Worm (Caenorhabditis elegans) whole organism, L2 larva: ENCODE results near the gene ZC449.1.

Source experiments
- R02D3.7 ChIP-seq: fragments of 150-350 bp; optimal IDR thresholded peaks from 2 replicates; lab custom pipeline; 2014; ENCODE audit warnings: missing biosample characterization, missing genetic modification characterization
- fos-1 ChIP-seq: fragments of 150-350 bp; optimal IDR thresholded peaks from 2 replicates; lab custom pipeline; 2014; ENCODE audit warnings: missing biosample characterization, missing genetic modification characterization
- nhr-237 ChIP-seq: fragments of 150-350 bp; optimal IDR thresholded peaks from 2 replicates; lab custom pipeline; 2014; ENCODE audit warnings: missing biosample characterization, missing genetic modification characterization
- snpc-4 ChIP-seq: fragments of 150-350 bp; optimal IDR thresholded peaks from 2 replicates; lab custom pipeline; 2014; ENCODE audit warnings: missing biosample characterization, missing genetic modification characterization

DNA sequence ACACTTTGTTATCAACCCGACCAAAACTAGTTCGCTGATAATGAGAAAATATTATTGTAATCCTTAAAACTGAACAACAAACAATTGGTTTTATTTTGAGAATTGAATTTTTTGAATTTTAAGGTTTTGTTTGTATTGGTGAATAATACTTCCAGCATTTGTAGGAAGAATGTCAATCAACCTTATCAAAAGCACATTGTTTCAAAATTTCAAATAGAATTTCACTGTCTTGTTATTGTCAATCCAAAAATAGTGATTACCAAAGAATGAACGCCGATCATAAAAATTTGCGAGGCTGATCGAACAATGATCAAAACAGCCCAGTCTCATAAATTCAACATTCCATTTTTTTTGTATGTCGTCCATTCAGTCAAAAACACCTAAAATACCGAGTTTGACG is 49.7 kb upstream of the ZC449.1 start:
- TF ChIP-seq snpc-4 (tag; lab: Kevin White, UChicago), result no peak
- no peak for TF ChIP-seq R02D3.7 (tag; lab: Kevin White, UChicago)
- no peak for TF ChIP-seq fos-1 (tag; lab: Kevin White, UChicago)
- no peak for TF ChIP-seq nhr-237 (tag; lab: Kevin White, UChicago)
